Worm (Caenorhabditis elegans) whole organism, early embryonic: ENCODE measurements around the gene vap-1.

Source experiments
- aly-1 ChIP-seq: sonication (generic microtip); optimal IDR thresholded peaks from 2 replicates; lab custom pipeline; 2016; ENCODE audit warnings: missing genetic modification characterization, missing compliant biosample characterization
- ama-1 ChIP-seq: fragments of 150-350 bp; optimal IDR thresholded peaks from 2 replicates; lab custom pipeline; 2014
- ceh-13 ChIP-seq: fragments of 200-800 bp; sonication (Bioruptor generic); optimal IDR thresholded peaks from 2 replicates; lab custom pipeline; 2018; ENCODE audit warnings: mild to moderate bottlenecking, missing genetic modification characterization, missing compliant biosample characterization
- ceh-36 ChIP-seq: sonication (generic microtip); optimal IDR thresholded peaks from 2 replicates; lab custom pipeline; 2016; ENCODE audit warnings: missing genetic modification characterization, inconsistent platforms, missing compliant biosample characterization
- flt-1 ChIP-seq: fragments of 200-800 bp; sonication (Bioruptor generic); IDR thresholded peaks from 2 replicates; pipeline ENCODE4 v1.3.6; 2022; ENCODE audit warnings: missing genetic modification characterization, missing compliant biosample characterization
- hnd-1 ChIP-seq: sonication (generic microtip); optimal IDR thresholded peaks from 2 replicates; lab custom pipeline; 2016; ENCODE audit warnings: missing genetic modification characterization, missing compliant biosample characterization
- scrt-1 ChIP-seq: fragments of 200-800 bp; sonication (Bioruptor generic); IDR thresholded peaks from 2 replicates; pipeline ENCODE4 v1.3.6; 2022; ENCODE audit warnings: missing genetic modification characterization, missing compliant biosample characterization
- sea-1 ChIP-seq: fragments of 200-800 bp; sonication (Bioruptor generic); conservative IDR thresholded peaks from 2 replicates; pipeline ENCODE4 v1.3.6; 2022; ENCODE audit warnings: missing genetic modification characterization, missing compliant biosample characterization
- tbx-11 ChIP-seq: fragments of 200-800 bp; sonication (Bioruptor generic); IDR thresholded peaks from 2 replicates; pipeline ENCODE4 v1.3.6; 2022; ENCODE audit warnings: missing genetic modification characterization, missing compliant biosample characterization
- tbx-37 ChIP-seq: fragments of 200-800 bp; sonication (Bioruptor generic); conservative IDR thresholded peaks from 2 replicates; pipeline ENCODE4 v1.3.6; 2022; ENCODE audit warnings: missing genetic modification reagents, missing genetic modification characterization, missing compliant biosample characterization

DNA sequence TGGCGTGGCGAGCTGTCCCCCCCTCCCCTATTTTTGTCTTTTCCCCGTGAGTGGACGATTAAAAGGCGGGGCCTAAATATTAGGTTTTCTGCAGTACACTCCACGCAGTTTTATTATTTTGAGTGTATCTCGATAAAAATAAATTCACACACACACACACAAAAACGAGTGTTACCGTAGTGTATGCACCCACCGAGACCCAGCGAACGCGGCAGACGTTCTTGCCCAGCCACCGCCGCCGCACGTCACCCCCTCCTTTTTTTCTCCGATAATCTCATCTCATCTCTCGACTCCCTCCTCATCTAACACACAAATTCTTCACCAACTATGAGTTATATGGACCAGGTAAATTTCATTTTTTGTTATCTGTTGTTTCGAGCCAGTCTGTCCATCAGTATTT, 37.9 kb upstream of the vap-1 start, which contains the start of gene fubl-3:
- TF ChIP-seq ama-1 (lab: Kevin White, UChicago) (no peak), flt-1 (GFP tag; lab: Robert Waterston, UW) (no peak), ceh-13 (GFP tag; lab: Kevin White, UChicago) (no peak), tbx-11 (GFP tag; lab: Robert Waterston, UW) (no peak), hnd-1 (tag; lab: Kevin White, UChicago) (no peak), sea-1 (GFP tag; lab: Robert Waterston, UW) (no peak), tbx-37 (GFP tag; lab: Robert Waterston, UW) (0 out of 2 replicates have a peak, but pooled peaks have one; percentile 7), scrt-1 (GFP tag; lab: Robert Waterston, UW) (no peak), aly-1 (tag; lab: Kevin White, UChicago) (no peak), ceh-36 (tag; lab: Kevin White, UChicago) (no peak)
